Fruit fly (Drosophila melanogaster) whole organism, embryonic: ENCODE measurements around the gene wisp.

ENCODE experiments used
- Atf-2 ChIP-seq: fragments of 200-800 bp; sonication (Bioruptor generic); optimal IDR thresholded peaks from 2 replicates; lab custom pipeline; 2016; ENCODE audit warnings: missing biosample characterization, missing genetic modification characterization
- Bgb ChIP-seq: fragments of 200-800 bp; sonication (Bioruptor generic); IDR thresholded peaks from 2 replicates; pipeline ENCODE4 v1.3.6; 2022; ENCODE audit warnings: missing biosample characterization, missing genetic modification characterization; ENCODE audit not compliant: partially characterized antibody
- C15 ChIP-seq: fragments of 200-800 bp; sonication (Bioruptor generic); IDR thresholded peaks from 3 replicates; pipeline ENCODE4 v1.3.6; 2022; ENCODE audit warnings: missing biosample characterization, missing genetic modification characterization
- CG10209 ChIP-seq: fragments of 200-800 bp; sonication (Bioruptor generic); optimal IDR thresholded peaks from 3 replicates; lab custom pipeline; 2017; ENCODE audit warnings: missing biosample characterization, mild to moderate bottlenecking, missing genetic modification characterization, missing genetic modification reagents
- CG10321 ChIP-seq: fragments of 200-800 bp; sonication (Bioruptor generic); IDR thresholded peaks from 2 replicates; pipeline ENCODE4 v1.3.6; 2022; ENCODE audit warnings: missing biosample characterization, missing genetic modification characterization
- CG12104 ChIP-seq: fragments of 200-800 bp; sonication (Bioruptor generic); optimal IDR thresholded peaks from 3 replicates; lab custom pipeline; 2016; ENCODE audit warnings: missing biosample characterization, missing genetic modification characterization
- CG1233 ChIP-seq: fragments of 200-800 bp; sonication (Bioruptor generic); optimal IDR thresholded peaks from 4 replicates; lab custom pipeline; 2018; ENCODE audit warnings: missing biosample characterization, mild to moderate bottlenecking, missing genetic modification characterization
- CG15011 ChIP-seq: fragments of 200-800 bp; sonication (Bioruptor generic); optimal IDR thresholded peaks from 3 replicates; lab custom pipeline; 2018; ENCODE audit warnings: missing biosample characterization, mild to moderate bottlenecking, missing genetic modification characterization
- CG15479 ChIP-seq: fragments of 200-800 bp; sonication (Bioruptor generic); optimal IDR thresholded peaks from 3 replicates; lab custom pipeline; 2019; ENCODE audit warnings: missing biosample characterization, mild to moderate bottlenecking, missing genetic modification characterization, moderate library complexity
- CG17359 ChIP-seq: fragments of 200-800 bp; sonication (Bioruptor generic); optimal IDR thresholded peaks from 3 replicates; lab custom pipeline; 2018; ENCODE audit warnings: missing biosample characterization, mild to moderate bottlenecking, missing genetic modification characterization, moderate library complexity
- CG31224 ChIP-seq: fragments of 200-800 bp; sonication (Bioruptor generic); IDR thresholded peaks from 2 replicates; pipeline ENCODE4 v1.3.6; 2022; ENCODE audit warnings: missing biosample characterization, missing genetic modification characterization
- CG34376 ChIP-seq: fragments of 200-800 bp; sonication (Bioruptor generic); optimal IDR thresholded peaks from 2 replicates; lab custom pipeline; 2018; ENCODE audit warnings: missing biosample characterization, mild to moderate bottlenecking, missing genetic modification characterization
- CG42726 ChIP-seq: fragments of 200-800 bp; sonication (Bioruptor generic); IDR thresholded peaks from 2 replicates; pipeline ENCODE4 v1.3.6; 2022; ENCODE audit warnings: missing biosample characterization, missing genetic modification characterization; ENCODE audit not compliant: partially characterized antibody
- CG4328 ChIP-seq: fragments of 200-800 bp; sonication (Bioruptor generic); optimal IDR thresholded peaks from 3 replicates; lab custom pipeline; 2017; ENCODE audit warnings: missing biosample characterization, missing genetic modification reagents, missing genetic modification characterization
- CG8290 ChIP-seq, 3 experiments: fragments of 200-800 bp; sonication (Bioruptor generic); optimal IDR thresholded peaks; 2 replicates each; lab custom pipeline; 2016 to 2019; ENCODE audit warnings: missing biosample characterization in 3 of 3, missing genetic modification characterization in 3 of 3, mild to moderate bottlenecking in 2 of 3, moderate library complexity in 1 of 3
- CG9817 ChIP-seq: fragments of 200-800 bp; sonication (Bioruptor generic); optimal IDR thresholded peaks from 2 replicates; lab custom pipeline; 2018; ENCODE audit warnings: missing biosample characterization, mild to moderate bottlenecking, missing genetic modification characterization, moderate library complexity
- CG9876 ChIP-seq: fragments of 200-800 bp; sonication (Bioruptor generic); optimal IDR thresholded peaks from 2 replicates; lab custom pipeline; 2016; ENCODE audit warnings: missing biosample characterization, missing genetic modification characterization
- CG9932 ChIP-seq: fragments of 200-800 bp; sonication (Bioruptor generic); IDR thresholded peaks from 2 replicates; pipeline ENCODE4 v1.3.6; 2022; ENCODE audit warnings: missing biosample characterization, missing genetic modification characterization
- CrebB ChIP-seq: fragments of 200-800 bp; sonication (Bioruptor generic); optimal IDR thresholded peaks from 3 replicates; lab custom pipeline; 2018; ENCODE audit warnings: missing biosample characterization, mild to moderate bottlenecking, missing genetic modification characterization
- D19A ChIP-seq: fragments of 200-800 bp; optimal IDR thresholded peaks from 3 replicates; lab custom pipeline; 2019; ENCODE audit warnings: missing biosample characterization, mild to moderate bottlenecking, missing genetic modification characterization, moderate library complexity
- Ets97D ChIP-seq: fragments of 200-800 bp; sonication (Bioruptor generic); optimal IDR thresholded peaks from 3 replicates; lab custom pipeline; 2016; ENCODE audit warnings: missing biosample characterization, missing genetic modification characterization
- Fer2 ChIP-seq: fragments of 200-800 bp; sonication (Bioruptor generic); optimal IDR thresholded peaks from 2 replicates; lab custom pipeline; 2018; ENCODE audit warnings: missing biosample characterization, mild to moderate bottlenecking, missing genetic modification characterization, moderate library complexity
- HHEX ChIP-seq: fragments of 200-800 bp; sonication (Bioruptor generic); optimal IDR thresholded peaks from 3 replicates; lab custom pipeline; 2017; ENCODE audit warnings: missing biosample characterization, mild to moderate bottlenecking, missing genetic modification characterization, missing genetic modification reagents
- Hand ChIP-seq: fragments of 200-800 bp; sonication (Bioruptor generic); optimal IDR thresholded peaks from 2 replicates; lab custom pipeline; 2017; ENCODE audit warnings: mild to moderate bottlenecking, missing biosample characterization, missing genetic modification reagents, missing genetic modification characterization
- Med ChIP-seq: fragments of 200-800 bp; sonication (Bioruptor generic); peaks from one replicate; lab custom pipeline; 2016; ENCODE audit warnings: missing biosample characterization, missing genetic modification characterization, mild to moderate bottlenecking, inconsistent platforms, moderate library complexity
- NC2α ChIP-seq: fragments of 200-800 bp; sonication (Bioruptor generic); optimal IDR thresholded peaks from 2 replicates; lab custom pipeline; 2016; ENCODE audit warnings: missing biosample characterization, missing genetic modification characterization
- Nf-YB ChIP-seq: fragments of 200-800 bp; sonication (Bioruptor generic); optimal IDR thresholded peaks from 3 replicates; lab custom pipeline; 2019; ENCODE audit warnings: missing biosample characterization, mild to moderate bottlenecking, missing genetic modification characterization, moderate library complexity
- PHDP ChIP-seq: fragments of 200-800 bp; sonication (Bioruptor generic); optimal IDR thresholded peaks from 3 replicates; lab custom pipeline; 2018; ENCODE audit warnings: missing biosample characterization, mild to moderate bottlenecking, missing genetic modification characterization, moderate library complexity
- Rx ChIP-seq: fragments of 200-800 bp; sonication (Bioruptor generic); IDR thresholded peaks from 2 replicates; pipeline ENCODE4 v1.3.6; 2022; ENCODE audit warnings: missing biosample characterization, missing genetic modification characterization
- Stat92E ChIP-seq, 3 experiments: fragments of >200 bp in 2 of 3; fragments of 200-800 bp in 1 of 3; sonication (Bioruptor generic) in 1 of 3; optimal IDR thresholded peaks; 2 replicates each; lab custom pipeline; 2017 to 2019; ENCODE audit warnings: missing biosample characterization in 3 of 3, missing genetic modification characterization in 3 of 3, mild to moderate bottlenecking in 1 of 3, moderate library complexity in 1 of 3
- amos ChIP-seq: fragments of 200-800 bp; sonication (Bioruptor generic); IDR thresholded peaks from 2 replicates; pipeline ENCODE4 v1.3.6; 2022; ENCODE audit warnings: missing biosample characterization, missing genetic modification characterization; ENCODE audit not compliant: partially characterized antibody
- br ChIP-seq: fragments of >200 bp; optimal IDR thresholded peaks from 2 replicates; lab custom pipeline; 2017
- caup ChIP-seq: fragments of 200-800 bp; sonication (Bioruptor generic); optimal IDR thresholded peaks from 3 replicates; lab custom pipeline; 2017; ENCODE audit warnings: missing biosample characterization, mild to moderate bottlenecking, missing genetic modification characterization, moderate library complexity; ENCODE audit not compliant: severe bottlenecking
- danr ChIP-seq: fragments of 200-800 bp; sonication (Bioruptor generic); IDR thresholded peaks from 2 replicates; pipeline ENCODE4 v1.3.6; 2022; ENCODE audit warnings: missing biosample characterization, missing genetic modification characterization
- dpn ChIP-seq, 2 experiments: fragments of 200-800 bp; sonication (Bioruptor generic); optimal IDR thresholded peaks; 3 replicates each; lab custom pipeline; 2016; ENCODE audit warnings: missing biosample characterization in 2 of 2, missing genetic modification characterization in 2 of 2
- eve ChIP-seq, 2 experiments: fragments of >200 bp; optimal IDR thresholded peaks; 2 replicates each; lab custom pipeline; 2017; ENCODE audit warnings: missing biosample characterization in 2 of 2, missing genetic modification characterization in 2 of 2
- gce ChIP-seq: fragments of 200-800 bp; sonication (Bioruptor generic); IDR thresholded peaks from 3 replicates; pipeline ENCODE4 v1.3.6; 2022; ENCODE audit warnings: missing biosample characterization, missing genetic modification characterization
- kah ChIP-seq: fragments of 200-800 bp; sonication (Bioruptor generic); optimal IDR thresholded peaks from 2 replicates; lab custom pipeline; 2018; ENCODE audit warnings: missing biosample characterization, mild to moderate bottlenecking, missing genetic modification characterization
- odd ChIP-seq: fragments of 200-800 bp; sonication (Bioruptor generic); optimal IDR thresholded peaks from 2 replicates; lab custom pipeline; 2017; ENCODE audit warnings: missing biosample characterization, mild to moderate bottlenecking, missing genetic modification characterization
- pnt ChIP-seq: fragments of 200-800 bp; sonication (Bioruptor generic); optimal IDR thresholded peaks from 3 replicates; lab custom pipeline; 2016; ENCODE audit warnings: missing biosample characterization, missing genetic modification characterization
- sqz ChIP-seq: fragments of 200-800 bp; sonication (Bioruptor generic); optimal IDR thresholded peaks from 3 replicates; lab custom pipeline; 2018; ENCODE audit warnings: missing biosample characterization, mild to moderate bottlenecking, missing genetic modification characterization
- tap ChIP-seq: fragments of 200-800 bp; optimal IDR thresholded peaks from 3 replicates; lab custom pipeline; 2019; ENCODE audit warnings: missing biosample characterization, mild to moderate bottlenecking, missing genetic modification characterization, moderate library complexity
- tgo ChIP-seq: fragments of 200-800 bp; sonication (Bioruptor generic); IDR thresholded peaks from 3 replicates; pipeline ENCODE4 v1.3.6; 2022; ENCODE audit warnings: missing biosample characterization, missing genetic modification characterization
- trem ChIP-seq: fragments of 200-800 bp; optimal IDR thresholded peaks from 3 replicates; lab custom pipeline; 2019; ENCODE audit warnings: missing biosample characterization, mild to moderate bottlenecking, missing genetic modification characterization, moderate library complexity
- vvl ChIP-seq: fragments of 200-800 bp; sonication (Bioruptor generic); IDR thresholded peaks from 2 replicates; pipeline ENCODE4 v1.3.6; 2022; ENCODE audit warnings: missing biosample characterization, missing genetic modification characterization
- z ChIP-seq: fragments of 200-800 bp; sonication (Bioruptor generic); IDR thresholded peaks from 3 replicates; pipeline ENCODE4 v1.3.6; 2022; ENCODE audit warnings: missing biosample characterization, missing genetic modification characterization
- zfh1 ChIP-seq: fragments of 200-800 bp; sonication (Bioruptor generic); IDR thresholded peaks from 3 replicates; pipeline ENCODE4 v1.3.6; 2022; ENCODE audit warnings: missing biosample characterization, missing genetic modification characterization

wisp gene

DNA sequence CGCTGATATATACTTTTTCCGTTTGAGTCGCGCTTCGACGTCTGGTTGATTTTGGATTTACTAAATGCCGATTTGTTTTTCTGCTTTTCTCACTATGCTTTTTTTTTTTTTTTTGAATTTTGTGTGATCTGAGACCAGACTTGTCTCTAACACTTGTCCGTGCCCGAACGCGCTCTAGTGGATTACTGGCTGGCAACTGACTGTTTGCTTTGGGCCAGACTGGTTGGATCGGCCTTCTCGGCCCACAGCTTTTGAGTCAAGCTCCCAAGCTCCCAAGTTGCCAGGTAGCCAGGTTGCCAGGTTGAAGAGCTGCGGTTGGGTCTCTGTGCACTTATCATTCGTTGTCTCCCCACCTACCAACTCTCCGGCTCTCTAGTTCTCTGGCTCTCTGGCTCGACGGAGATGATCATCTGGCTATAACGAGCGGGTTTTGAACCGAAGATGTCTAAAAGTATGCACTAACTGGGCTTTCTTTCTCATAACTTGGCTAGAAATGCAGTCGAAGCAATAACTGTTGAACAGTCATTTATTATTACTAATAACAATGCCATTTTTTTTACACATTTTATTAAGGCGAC, 23.4 kb downstream of the wisp start, which contains the start of gene pot (continued):
- no peak for TF ChIP-seq CG15479 (GFP tag; lab: Kevin White, UChicago)
- TF ChIP-seq PHDP (tag; lab: Kevin White, UChicago) = no peak
- TF ChIP-seq CG8290 (GFP tag; optimal IDR thresholded peaks at IDR 0.05; lab: Kevin White, UChicago) = no peak
- peak in 1 of 2 experiments; percentile 47 for TF ChIP-seq CG8290 (tag; optimal IDR thresholded peaks at IDR 0.05; lab: Kevin White, UChicago)
- no peak for TF ChIP-seq danr (GFP tag; lab: Robert Waterston, UW)
- no peak for TF ChIP-seq C15
- 0 out of 3 replicates have a peak, but pooled peaks have one; percentile 18 for TF ChIP-seq z
- TF ChIP-seq D19A (tag; lab: Kevin White, UChicago) = no peak
- no peak for TF ChIP-seq CG12104 (GFP tag; lab: Kevin White, UChicago)
- TF ChIP-seq Med = peak; percentile 55
- TF ChIP-seq CG4328 = no peak
- TF ChIP-seq tap (tag; lab: Kevin White, UChicago) = no peak
- no peak for TF ChIP-seq CG10321 (GFP tag; lab: Robert Waterston, UW)
- no peak for TF ChIP-seq br (lab: Kevin White, UChicago)
- TF ChIP-seq CG1233 (GFP tag; lab: Kevin White, UChicago) = no peak
- TF ChIP-seq Bgb (GFP tag; lab: Robert Waterston, UW) = 0 out of 2 replicates have a peak, but pooled peaks have one; percentile 14
- TF ChIP-seq vvl (GFP tag; lab: Robert Waterston, UW) = peak; percentile 34; the same call in 1 of the 2 replicates
- TF ChIP-seq amos (GFP tag; lab: Robert Waterston, UW) = no peak; the same call in 1 of the 2 replicates
- TF ChIP-seq, all 482 proteins: peak for 18

DNA sequence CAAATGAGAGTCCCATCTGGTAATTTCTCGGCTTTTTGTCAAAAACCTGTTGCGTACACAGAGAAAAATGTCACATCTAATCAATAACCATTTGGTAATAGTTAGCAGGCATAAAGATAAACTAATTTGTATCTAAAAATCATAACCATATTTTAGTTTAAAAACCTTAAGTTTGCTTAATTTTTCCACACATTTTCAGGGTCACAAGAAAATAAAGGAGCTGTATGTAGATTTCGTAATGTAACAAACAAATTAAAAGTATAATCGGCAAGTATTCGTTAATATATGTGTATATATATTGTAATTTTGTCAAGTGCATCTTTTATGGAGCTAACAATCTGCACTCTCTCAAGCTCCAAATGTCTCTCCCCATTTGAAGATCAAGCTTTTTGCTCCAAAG, 27.2 kb downstream of the wisp start:
- TF ChIP-seq CG9876 (GFP tag; lab: Kevin White, UChicago) (peak; percentile 14), Stat92E (GFP tag; optimal IDR thresholded peaks at IDR 0.05; lab: Kevin White, UChicago) (peak in 1 of 3 experiments; percentile 45), Atf-2 (GFP tag; lab: Kevin White, UChicago) (peak; percentile 69), C15 (peak; percentile 62; the same call in 1 of the 3 replicates), caup (GFP tag; lab: Kevin White, UChicago) (peak; percentile 85), CG9817 (tag; lab: Kevin White, UChicago) (peak; percentile 87), CrebB (tag; lab: Kevin White, UChicago) (peak; percentile 86), CG42726 (no peak), Hand (GFP tag; lab: Kevin White, UChicago) (peak; percentile 70), trem (tag; lab: Kevin White, UChicago) (peak; percentile 79), CG9932 (GFP tag; lab: Robert Waterston, UW) (peak; percentile 86), kah (GFP tag; lab: Kevin White, UChicago) (peak; percentile 82), CG17359 (peak; percentile 93), Ets97D (GFP tag; lab: Kevin White, UChicago) (peak; percentile 26), HHEX (GFP tag; lab: Kevin White, UChicago) (peak; percentile 85), CG15479 (GFP tag; lab: Kevin White, UChicago) (no peak), CG10209 (GFP tag; lab: Kevin White, UChicago) (peak; percentile 88), Fer2 (tag; lab: Kevin White, UChicago) (peak; percentile 78), sqz (GFP tag; lab: Kevin White, UChicago) (peak; percentile 77), CG34376 (peak; percentile 82), dpn (GFP tag; optimal IDR thresholded peaks at IDR 0.05; lab: Kevin White, UChicago) (peak; percentile 85 to 87), zfh1 (GFP tag; lab: Robert Waterston, UW) (peak; percentile 87), odd (GFP tag; lab: Kevin White, UChicago) (peak; percentile 82), Nf-YB (GFP tag; lab: Kevin White, UChicago) (peak; percentile 79), CG15011 (GFP tag; lab: Kevin White, UChicago) (peak; percentile 81), Rx (GFP tag; lab: Robert Waterston, UW) (peak; percentile 59; the same call in 1 of the 2 replicates), pnt (GFP tag; lab: Kevin White, UChicago) (peak; percentile 63), eve (GFP tag; optimal IDR thresholded peaks at IDR 0.05; lab: Kevin White, UChicago) (peak in 1 of 2 experiments; percentile 91), tgo (peak; percentile 91), NC2α (peak; percentile 32), CG31224 (peak; percentile 81), gce (GFP tag; lab: Robert Waterston, UW) (peak; percentile 74; the same call in 2 of the 3 replicates), D19A (tag; lab: Kevin White, UChicago) (peak; percentile 90)
